Worm (Caenorhabditis elegans): ENCODE results near the gene F54D5.7.

The F54D5.7 gene

ce11 chrII:11556338-11556737 is 9.0 kb downstream of the F54D5.7 start, which contains the start of gene F54D5.17:
F54D5.17 (plus strand) TSS chrII:11556638.
- TF ChIP-seq zfh-2 (GFP tag; conservative IDR thresholded peaks at IDR 0.05), result 0 out of 2 replicates have a peak, but pooled peaks have one; percentile 13
- TF ChIP-seq K12H6.12 (tag; optimal IDR thresholded peaks at IDR 0.05), result no peak
- TF ChIP-seq hlh-26 (GFP tag; conservative IDR thresholded peaks at IDR 0.05), result no peak
- no peak for TF ChIP-seq attf-5 (GFP tag; optimal IDR thresholded peaks at IDR 0.05)
- no peak for TF ChIP-seq bed-2 (GFP tag; IDR thresholded peaks at IDR 0.05)

ce11 chrII:11564127-11564526 is 16.8 kb downstream of the F54D5.7 start, which contains the start of gene F54D5.15:
F54D5.15 (minus strand) TSS chrII:11564227.
- TF ChIP-seq zfh-2 (GFP tag; conservative IDR thresholded peaks at IDR 0.05) (0 out of 2 replicates have a peak, but pooled peaks have one; percentile 22), cebp-2 (GFP tag; IDR thresholded peaks at IDR 0.05) (no peak)

DNA sequence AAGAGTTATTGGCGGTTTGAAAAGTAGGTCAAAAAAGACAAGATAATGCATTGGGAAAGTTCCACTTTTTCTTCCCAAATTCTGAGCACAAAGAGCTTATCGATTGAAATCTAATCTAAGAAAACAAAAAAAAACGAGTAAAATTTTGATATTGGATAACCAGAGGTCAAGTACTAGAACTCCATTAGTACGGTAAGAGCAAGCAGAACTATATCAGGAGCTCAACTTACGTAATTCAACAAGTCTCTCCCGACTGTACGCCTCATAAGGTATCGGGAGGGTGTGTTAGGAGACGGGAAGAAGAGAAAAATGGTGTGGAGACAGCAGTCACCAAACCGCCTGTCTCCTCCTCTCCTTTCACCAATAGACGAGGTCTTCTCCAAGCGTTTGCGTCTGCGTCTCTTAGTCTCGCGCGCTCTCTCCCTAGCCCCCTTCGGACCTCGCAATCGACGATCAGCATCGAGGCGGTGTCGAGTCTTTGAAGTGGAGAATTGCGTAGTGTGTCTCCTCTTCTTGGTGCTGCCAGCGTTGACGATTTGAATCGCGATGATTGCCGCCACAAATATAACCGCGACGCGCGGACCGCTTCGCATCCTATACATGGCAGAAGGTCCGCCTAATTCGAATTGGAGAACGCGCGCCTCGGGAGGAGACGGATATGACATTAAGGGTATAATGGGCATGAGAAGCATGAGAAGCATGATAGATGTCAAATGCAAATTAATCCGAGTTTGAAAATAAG is 19.8 kb downstream of the F54D5.7 start, which contains the start of gene F54D5.5:
TSS of gene F54D5.5 (minus strand) at position 51 of the 742 bp plus-strand sequence.
- TF ChIP-seq ekl-4 (GFP tag; IDR thresholded peaks at IDR 0.05) (no peak), F55B11.4 (tag; optimal IDR thresholded peaks at IDR 0.05; ENCODE audit: borderline replicate concordance, insufficient read depth) (no peak), zfh-2 (GFP tag; conservative IDR thresholded peaks at IDR 0.05) (peak; percentile 84), Y56A3A.18 (GFP tag; IDR thresholded peaks at IDR 0.05) (no peak), F52B5.7 (tag; optimal IDR thresholded peaks at IDR 0.05) (no peak), attf-6 (GFP tag; IDR thresholded peaks at IDR 0.05) (no peak), tlf-1 (GFP tag; optimal IDR thresholded peaks at IDR 0.05) (no peak), let-607 (tag; optimal IDR thresholded peaks at IDR 0.05) (no peak), ceh-40 (GFP tag; IDR thresholded peaks at IDR 0.05) (no peak), attf-3 (GFP tag; conservative IDR thresholded peaks at IDR 0.05) (no peak), Y67H2A.10 (GFP tag; conservative IDR thresholded peaks at IDR 0.05) (no peak), pha-4 (tag; optimal IDR thresholded peaks at IDR 0.05) (no peak), somi-1 (GFP tag; optimal IDR thresholded peaks at IDR 0.05) (no peak), him-1 (tag; optimal IDR thresholded peaks at IDR 0.05) (no peak), F57C9.4 (tag; optimal IDR thresholded peaks at IDR 0.05) (no peak), nfya-2 (GFP tag; IDR thresholded peaks at IDR 0.05) (no peak), hmg-1.2 (GFP tag; IDR thresholded peaks at IDR 0.05) (peak; percentile 71), madf-8 (GFP tag; conservative IDR thresholded peaks at IDR 0.05) (no peak), xnd-1 (tag; optimal IDR thresholded peaks at IDR 0.05) (no peak), aptf-2 (GFP tag; conservative IDR thresholded peaks at IDR 0.05) (no peak), snpc-1.1 (tag; optimal IDR thresholded peaks at IDR 0.05; ENCODE audit: insufficient read depth) (no peak), C06A6.2 (GFP tag; conservative IDR thresholded peaks at IDR 0.05) (no peak), mes-4 (tag; optimal IDR thresholded peaks at IDR 0.05) (no peak), efl-1 (GFP tag; optimal IDR thresholded peaks at IDR 0.05) (peak; percentile 23), atf-7 (tag; optimal IDR thresholded peaks at IDR 0.05) (no peak)

DNA sequence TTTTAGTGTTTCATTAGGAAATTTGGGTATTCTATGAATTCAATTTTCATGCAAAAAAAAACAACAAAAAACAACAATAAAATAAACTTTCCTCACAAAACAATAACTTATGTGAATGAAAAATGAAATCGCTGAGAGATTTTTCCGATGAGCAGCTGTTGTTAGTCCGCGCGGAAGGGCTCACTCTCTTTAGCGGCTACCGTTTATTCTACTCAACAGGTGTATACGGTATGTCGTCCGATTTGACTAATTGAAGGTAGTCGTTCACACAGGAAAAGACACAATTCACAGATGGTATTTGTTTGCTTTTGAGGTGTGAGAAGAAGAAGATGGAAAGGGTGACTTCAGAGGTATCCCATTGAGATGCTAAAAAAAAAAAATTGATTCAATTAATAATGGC is 21.4 kb downstream of the F54D5.7 start:
- TF ChIP-seq Y53G8AR.9 (GFP tag; conservative IDR thresholded peaks at IDR 0.05) (no peak), F10E7.11 (tag; optimal IDR thresholded peaks at IDR 0.05) (no peak), let-607 (tag; optimal IDR thresholded peaks at IDR 0.05) (no peak)
